Worm (Caenorhabditis elegans): ENCODE measurements around the gene rcat-1.

rcat-1 gene

ce11 chrIV:207885-208284 lies 47.3 kb downstream of the rcat-1 start, which contains the start of gene Y38C1AA.1:
Y38C1AA.1 (plus strand) TSS chrIV:208185.
- TF ChIP-seq unc-120 (tag; optimal IDR thresholded peaks at IDR 0.05; ENCODE audit: poor library complexity, severe bottlenecking) (no peak), ham-2 (GFP tag; optimal IDR thresholded peaks at IDR 0.05) (no peak), nhr-28 (tag; optimal IDR thresholded peaks at IDR 0.05) (no peak), pha-4 (tag; optimal IDR thresholded peaks at IDR 0.05) (no peak), ceh-83 (GFP tag; optimal IDR thresholded peaks at IDR 0.05) (no peak), bed-3 (GFP tag; optimal IDR thresholded peaks at IDR 0.05) (no peak), lin-13 (tag; optimal IDR thresholded peaks at IDR 0.05) (no peak), ztf-11 (tag; optimal IDR thresholded peaks at IDR 0.05) (no peak), nhr-237 (tag; optimal IDR thresholded peaks at IDR 0.05) (no peak), lsy-2 (tag; optimal IDR thresholded peaks at IDR 0.05) (no peak), nhr-2 (tag; optimal IDR thresholded peaks at IDR 0.05) (no peak), sptf-1 (tag; optimal IDR thresholded peaks at IDR 0.05) (no peak), zip-8 (tag; optimal IDR thresholded peaks at IDR 0.05) (no peak), ceh-43 (GFP tag; optimal IDR thresholded peaks at IDR 0.05) (no peak)

- no peak for TF ChIP-seq nhr-28 (tag; optimal IDR thresholded peaks at IDR 0.05)
- no peak for TF ChIP-seq unc-120 (tag; optimal IDR thresholded peaks at IDR 0.05; ENCODE audit: poor library complexity, severe bottlenecking)
- TF ChIP-seq pha-4 (tag; optimal IDR thresholded peaks at IDR 0.05): no peak
- TF ChIP-seq ceh-43 (GFP tag; optimal IDR thresholded peaks at IDR 0.05): no peak
- TF ChIP-seq unc-62 (GFP tag; optimal IDR thresholded peaks at IDR 0.05): no peak
- TF ChIP-seq elt-1 (tag; optimal IDR thresholded peaks at IDR 0.05; ENCODE audit: borderline replicate concordance, insufficient read depth): no peak
- no peak for TF ChIP-seq bed-3 (GFP tag; optimal IDR thresholded peaks at IDR 0.05)
- TF ChIP-seq tbx-8 (GFP tag; optimal IDR thresholded peaks at IDR 0.05): no peak
- no peak for TF ChIP-seq zip-8 (tag; optimal IDR thresholded peaks at IDR 0.05)
- no peak for TF ChIP-seq drap-1 (GFP tag; optimal IDR thresholded peaks at IDR 0.05)
- no peak for TF ChIP-seq ceh-83 (GFP tag; optimal IDR thresholded peaks at IDR 0.05)
- no peak for TF ChIP-seq sem-2 (GFP tag; optimal IDR thresholded peaks at IDR 0.05)
These were observed 50.2 kb downstream of the rcat-1 start, which contains the start of gene coa-1 for ce11 chrIV:204998-205397. coa-1 (plus strand) TSS chrIV:205298.
